Fruit fly (Drosophila melanogaster) whole organism, embryonic: ENCODE measurements around the gene ab.

Experiments used
- Awh ChIP-seq: fragments of 200-800 bp; sonication (Bioruptor generic); IDR thresholded peaks from 2 replicates; pipeline ENCODE4, ENCODE4 v1.3.6; 2022; ENCODE audit warnings: missing biosample characterization, missing genetic modification characterization
- CG10321 ChIP-seq: fragments of 200-800 bp; sonication (Bioruptor generic); IDR thresholded peaks from 2 replicates; pipeline ENCODE4 v1.3.6; 2022; ENCODE audit warnings: missing biosample characterization, missing genetic modification characterization
- CG10431 ChIP-seq: fragments of 200-800 bp; sonication (Bioruptor generic); optimal IDR thresholded peaks from 3 replicates; lab custom pipeline; 2018; ENCODE audit warnings: missing biosample characterization, mild to moderate bottlenecking, missing genetic modification characterization
- CG11247 ChIP-seq: fragments of 200-800 bp; sonication (Bioruptor generic); IDR thresholded peaks from 2 replicates; pipeline ENCODE4 v1.3.6; 2022; ENCODE audit warnings: missing biosample characterization, missing genetic modification characterization
- CG12391 ChIP-seq: fragments of 200-800 bp; sonication (Bioruptor generic); optimal IDR thresholded peaks from 3 replicates; lab custom pipeline; 2018; ENCODE audit warnings: missing biosample characterization, mild to moderate bottlenecking, missing genetic modification characterization, moderate library complexity
- CG13296 ChIP-seq: fragments of 200-800 bp; sonication (Bioruptor generic); optimal IDR thresholded peaks from 3 replicates; lab custom pipeline; 2018; ENCODE audit warnings: missing biosample characterization, mild to moderate bottlenecking, missing genetic modification characterization
- CG13894 ChIP-seq: fragments of 200-800 bp; sonication (Bioruptor generic); optimal IDR thresholded peaks from 3 replicates; lab custom pipeline; 2018; ENCODE audit warnings: missing biosample characterization, mild to moderate bottlenecking, missing genetic modification characterization, moderate library complexity
- CG15514 ChIP-seq: fragments of 200-800 bp; sonication (Bioruptor generic); optimal IDR thresholded peaks from 3 replicates; lab custom pipeline; 2017; ENCODE audit warnings: missing biosample characterization, missing genetic modification characterization, mild to moderate bottlenecking, moderate library complexity, missing genetic modification reagents
- CG17385 ChIP-seq: fragments of 200-800 bp; sonication (Bioruptor generic); optimal IDR thresholded peaks from 3 replicates; lab custom pipeline; 2018; ENCODE audit warnings: missing biosample characterization, mild to moderate bottlenecking, missing genetic modification characterization
- CG18262 ChIP-seq: fragments of 200-800 bp; optimal IDR thresholded peaks from 3 replicates; lab custom pipeline; 2019; ENCODE audit warnings: missing biosample characterization, mild to moderate bottlenecking, missing genetic modification characterization, moderate library complexity
- CG31365 ChIP-seq: fragments of 200-800 bp; sonication (Bioruptor generic); optimal IDR thresholded peaks from 2 replicates; lab custom pipeline; 2018; ENCODE audit warnings: missing biosample characterization, mild to moderate bottlenecking, missing genetic modification characterization
- CG32532 ChIP-seq: fragments of 200-800 bp; sonication (Bioruptor generic); IDR thresholded peaks from 2 replicates; pipeline ENCODE4 v1.3.6; 2022; ENCODE audit warnings: missing biosample characterization, missing genetic modification characterization
- CG32767 ChIP-seq: fragments of 200-800 bp; sonication (Bioruptor generic); IDR thresholded peaks from 2 replicates; pipeline ENCODE4 v1.3.6; 2022; ENCODE audit warnings: missing biosample characterization, missing genetic modification characterization
- CG3407 ChIP-seq: fragments of 200-800 bp; sonication (Bioruptor generic); optimal IDR thresholded peaks from 2 replicates; lab custom pipeline; 2018; ENCODE audit warnings: missing biosample characterization, mild to moderate bottlenecking, missing genetic modification characterization
- CG4404 ChIP-seq: fragments of 200-800 bp; sonication (Bioruptor generic); IDR thresholded peaks from 2 replicates; pipeline ENCODE4 v1.3.6; 2022; ENCODE audit warnings: missing biosample characterization, missing genetic modification characterization
- CG4820 ChIP-seq: fragments of 200-800 bp; sonication (Bioruptor generic); optimal IDR thresholded peaks from 3 replicates; lab custom pipeline; 2016; ENCODE audit warnings: missing biosample characterization, missing genetic modification characterization
- CG6689 ChIP-seq: fragments of 200-800 bp; sonication (Bioruptor generic); IDR thresholded peaks from 2 replicates; pipeline ENCODE4 v1.3.6; 2022; ENCODE audit warnings: missing biosample characterization, missing genetic modification characterization
- CG6791 ChIP-seq: fragments of 200-800 bp; sonication (Bioruptor generic); IDR thresholded peaks from 3 replicates; pipeline ENCODE4 v1.3.6; 2022; ENCODE audit warnings: missing biosample characterization, missing genetic modification characterization; ENCODE audit not compliant: partially characterized antibody
- CG6813 ChIP-seq: fragments of 200-800 bp; sonication (Bioruptor generic); optimal IDR thresholded peaks from 2 replicates; lab custom pipeline; 2017; ENCODE audit warnings: missing biosample characterization, missing genetic modification characterization, mild to moderate bottlenecking, moderate library complexity, missing genetic modification reagents
- CG8290 ChIP-seq, 3 experiments: fragments of 200-800 bp; sonication (Bioruptor generic); optimal IDR thresholded peaks; 2 replicates each; lab custom pipeline; 2016 to 2019; ENCODE audit warnings: missing biosample characterization in 3 of 3, missing genetic modification characterization in 3 of 3, mild to moderate bottlenecking in 2 of 3, moderate library complexity in 1 of 3
- CHES-1-like ChIP-seq: fragments of 200-800 bp; sonication (Bioruptor generic); optimal IDR thresholded peaks from 2 replicates; lab custom pipeline; 2016; ENCODE audit warnings: missing biosample characterization, missing genetic modification characterization
- Dip3 ChIP-seq: fragments of 200-800 bp; sonication (Bioruptor generic); optimal IDR thresholded peaks from 3 replicates; lab custom pipeline; 2016; ENCODE audit warnings: missing biosample characterization, missing genetic modification characterization
- Doc3 ChIP-seq: fragments of 200-800 bp; sonication (Bioruptor generic); IDR thresholded peaks from 3 replicates; pipeline ENCODE4 v1.3.6; 2022; ENCODE audit warnings: missing biosample characterization, missing genetic modification characterization; ENCODE audit not compliant: partially characterized antibody
- Eip74EF ChIP-seq, 2 experiments: fragments of 200-800 bp in 1 of 2; fragments of >200 bp in 1 of 2; sonication (Bioruptor generic) in 1 of 2; optimal IDR thresholded peaks; 2 replicates each; lab custom pipeline; 2017 to 2019; ENCODE audit warnings: missing biosample characterization in 2 of 2, missing genetic modification characterization in 2 of 2, mild to moderate bottlenecking in 1 of 2, moderate library complexity in 1 of 2
- HLH4C ChIP-seq: fragments of 200-800 bp; sonication (Bioruptor generic); IDR thresholded peaks from 3 replicates; pipeline ENCODE4 v1.3.6; 2022; ENCODE audit warnings: missing biosample characterization, missing genetic modification characterization; ENCODE audit not compliant: partially characterized antibody
- Hmx ChIP-seq: fragments of 200-800 bp; sonication (Bioruptor generic); optimal IDR thresholded peaks from 2 replicates; lab custom pipeline; 2016; ENCODE audit warnings: missing biosample characterization, missing genetic modification characterization
- Meics ChIP-seq: fragments of 200-800 bp; sonication (Bioruptor generic); optimal IDR thresholded peaks from 2 replicates; lab custom pipeline; 2017; ENCODE audit warnings: missing biosample characterization, mild to moderate bottlenecking, missing genetic modification characterization
- NC2α ChIP-seq: fragments of 200-800 bp; sonication (Bioruptor generic); optimal IDR thresholded peaks from 2 replicates; lab custom pipeline; 2016; ENCODE audit warnings: missing biosample characterization, missing genetic modification characterization
- Pdp1 ChIP-seq, 2 experiments: fragments of 200-800 bp; sonication (Bioruptor generic); optimal IDR thresholded peaks; 3 replicates each; lab custom pipeline; 2016; ENCODE audit warnings: missing biosample characterization in 2 of 2, missing genetic modification characterization in 2 of 2, mild to moderate bottlenecking in 1 of 2, moderate library complexity in 1 of 2
- Sry-β ChIP-seq: fragments of 200-800 bp; sonication (Bioruptor generic); optimal IDR thresholded peaks from 2 replicates; lab custom pipeline; 2018; ENCODE audit warnings: missing biosample characterization, mild to moderate bottlenecking, missing genetic modification characterization, moderate library complexity
- aop ChIP-seq: fragments of 200-800 bp; sonication (Bioruptor generic); IDR thresholded peaks from 2 replicates; pipeline ENCODE4 v1.3.6; 2022; ENCODE audit warnings: missing biosample characterization, missing genetic modification characterization
- cato ChIP-seq: fragments of 200-800 bp; sonication (Bioruptor generic); optimal IDR thresholded peaks from 2 replicates; lab custom pipeline; 2016; ENCODE audit warnings: missing biosample characterization, missing genetic modification characterization, borderline replicate concordance
- chinmo ChIP-seq: fragments of 200-800 bp; sonication (Bioruptor generic); IDR thresholded peaks from 4 replicates; pipeline ENCODE4 v1.3.6; 2022; ENCODE audit warnings: missing biosample characterization, missing genetic modification characterization; ENCODE audit not compliant: partially characterized antibody
- gfzf ChIP-seq: fragments of 200-800 bp; sonication (Bioruptor generic); optimal IDR thresholded peaks from 2 replicates; lab custom pipeline; 2016; ENCODE audit warnings: missing biosample characterization, mild to moderate bottlenecking, missing genetic modification characterization, moderate library complexity
- grn ChIP-seq: fragments of 200-800 bp; sonication (Bioruptor generic); optimal IDR thresholded peaks from 3 replicates; lab custom pipeline; 2017; ENCODE audit warnings: missing biosample characterization, missing genetic modification characterization
- klu ChIP-seq: fragments of 200-800 bp; sonication (Bioruptor generic); IDR thresholded peaks from 2 replicates; pipeline ENCODE4 v1.3.6; 2022; ENCODE audit warnings: missing biosample characterization, missing genetic modification characterization
- nerfin-2 ChIP-seq: fragments of 200-800 bp; sonication (Bioruptor generic); IDR thresholded peaks from 2 replicates; pipeline ENCODE4 v1.3.6; 2022; ENCODE audit warnings: missing biosample characterization, missing genetic modification characterization; ENCODE audit not compliant: partially characterized antibody
- pb ChIP-seq: fragments of 200-800 bp; sonication (Bioruptor generic); optimal IDR thresholded peaks from 3 replicates; lab custom pipeline; 2016; ENCODE audit warnings: missing biosample characterization, missing genetic modification characterization
- scrt ChIP-seq: fragments of 200-800 bp; sonication (Bioruptor generic); optimal IDR thresholded peaks from 2 replicates; lab custom pipeline; 2018; ENCODE audit warnings: missing biosample characterization, mild to moderate bottlenecking, missing genetic modification characterization, moderate library complexity
- sd ChIP-seq: fragments of 200-800 bp; sonication (Bioruptor generic); optimal IDR thresholded peaks from 3 replicates; lab custom pipeline; 2018; ENCODE audit warnings: missing biosample characterization, mild to moderate bottlenecking, missing genetic modification characterization, moderate library complexity
- sens ChIP-seq: fragments of 200-800 bp; sonication (Bioruptor generic); peaks from one replicate; lab custom pipeline; 2016; ENCODE audit warnings: missing biosample characterization, missing genetic modification characterization
- sr ChIP-seq: fragments of 200-800 bp; sonication (Bioruptor generic); IDR thresholded peaks from 3 replicates; pipeline ENCODE4 v1.3.6; 2022; ENCODE audit warnings: missing biosample characterization, missing genetic modification characterization
- ssp ChIP-seq: fragments of 200-800 bp; sonication (Bioruptor generic); IDR thresholded peaks from 2 replicates; pipeline ENCODE4 v1.3.6; 2022; ENCODE audit warnings: missing biosample characterization, missing genetic modification characterization
- sug ChIP-seq: fragments of 200-800 bp; optimal IDR thresholded peaks from 2 replicates; lab custom pipeline; 2019; ENCODE audit warnings: missing biosample characterization, mild to moderate bottlenecking, missing genetic modification characterization, moderate library complexity
- unc-4 ChIP-seq: fragments of 200-800 bp; sonication (Bioruptor generic); IDR thresholded peaks from 2 replicates; pipeline ENCODE4 v1.3.6; 2022; ENCODE audit warnings: missing biosample characterization, missing genetic modification characterization; ENCODE audit not compliant: partially characterized antibody
- wor ChIP-seq: fragments of 200-800 bp; sonication (Bioruptor generic); IDR thresholded peaks from 2 replicates; pipeline ENCODE4 v1.3.6; 2022; ENCODE audit warnings: missing biosample characterization, missing genetic modification characterization

ab gene

DNA sequence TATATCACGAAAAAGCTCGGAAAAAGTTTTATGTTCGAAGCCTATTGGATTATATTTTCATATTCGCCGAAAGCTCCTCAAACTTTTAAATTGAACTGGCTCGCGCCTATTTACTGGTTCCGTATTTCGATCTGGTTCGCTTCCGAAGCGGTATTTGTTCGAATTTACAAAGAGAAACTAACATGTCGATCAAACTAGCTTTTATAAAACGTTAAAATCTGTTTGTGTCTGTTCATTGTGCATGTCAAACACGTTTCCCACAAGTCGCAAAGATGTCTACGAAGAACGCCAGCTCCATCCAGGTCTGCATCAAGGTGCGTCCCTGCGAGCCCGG lies 59.1 kb downstream of the ab start, which contains the start of gene cana (continued):
- TF ChIP-seq CG15514 (GFP tag; lab: Kevin White, UChicago) = peak; percentile 100
- TF ChIP-seq, all 482 proteins: peak for 8

DNA sequence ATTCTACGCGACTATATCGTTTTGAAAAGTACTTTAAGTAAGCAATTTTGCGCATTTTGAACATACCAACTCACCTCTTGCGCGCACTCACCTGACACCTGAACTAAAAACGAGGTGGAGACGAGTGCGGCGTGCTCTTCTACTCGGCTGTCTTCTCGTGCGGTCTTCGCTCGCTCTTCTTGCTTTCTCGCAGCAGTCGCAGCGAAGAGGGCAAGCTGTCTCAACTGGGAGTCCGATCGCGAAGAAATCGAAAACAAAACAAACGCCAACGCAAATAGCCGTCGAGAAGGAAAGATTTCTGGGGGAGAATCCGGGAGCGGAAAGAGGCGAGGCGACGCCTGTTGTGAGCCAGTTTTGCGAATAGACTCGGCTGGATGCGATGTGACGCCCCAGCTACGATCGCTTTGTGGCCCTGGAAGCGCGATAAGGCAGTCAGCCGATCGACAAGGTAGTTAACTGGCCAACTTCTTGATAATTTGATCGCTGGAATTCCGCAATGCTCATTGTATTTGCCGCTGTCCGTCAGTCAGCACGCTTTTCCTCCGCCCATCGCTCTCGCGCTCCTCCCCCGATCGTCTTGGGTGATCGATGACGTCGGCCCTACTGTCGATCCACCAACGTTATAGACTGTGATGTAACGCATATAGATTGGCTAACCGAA lies 61.3 kb downstream of the ab start:
- TF ChIP-seq CG32532 (GFP tag; lab: Robert Waterston, UW) (peak; percentile 57; the same call in 1 of the 2 replicates), unc-4 (GFP tag; lab: Robert Waterston, UW) (0 out of 2 replicates have a peak, but pooled peaks have one; percentile 36), Pdp1 (GFP tag; optimal IDR thresholded peaks at IDR 0.05; lab: Kevin White, UChicago) (peak in 1 of 2 experiments; percentile 94), CG4820 (GFP tag; lab: Kevin White, UChicago) (no peak), sens (peak; percentile 43), CHES-1-like (GFP tag; lab: Kevin White, UChicago) (peak; percentile 29), NC2α (GFP tag; lab: Kevin White, UChicago) (no peak), grn (GFP tag; lab: Kevin White, UChicago) (peak; percentile 91), scrt (GFP tag; lab: Kevin White, UChicago) (no peak), CG12391 (tag; lab: Kevin White, UChicago) (no peak), CG11247 (no peak), ssp (GFP tag; lab: Robert Waterston, UW) (no peak), HLH4C (GFP tag; lab: Robert Waterston, UW) (peak; percentile 14; the same call in 1 of the 3 replicates), CG13296 (GFP tag; lab: Kevin White, UChicago) (peak; percentile 26), Hmx (GFP tag; lab: Kevin White, UChicago) (no peak), chinmo (peak; percentile 86), CG6813 (GFP tag; lab: Kevin White, UChicago) (peak; percentile 17), Meics (GFP tag; lab: Kevin White, UChicago) (peak; percentile 34), Doc3 (0 out of 3 replicates have a peak, but pooled peaks have one; percentile 22), CG32767 (GFP tag; lab: Robert Waterston, UW) (no peak), wor (GFP tag; lab: Robert Waterston, UW) (no peak), Dip3 (GFP tag; lab: Kevin White, UChicago) (no peak), nerfin-2 (no peak), klu (no peak), CG10431 (GFP tag; lab: Kevin White, UChicago) (peak; percentile 6), CG6689 (GFP tag; lab: Robert Waterston, UW) (peak; percentile 77), Eip74EF (GFP tag; optimal IDR thresholded peaks at IDR 0.05; lab: Kevin White, UChicago) (peak in 1 of 2 experiments; percentile 52), sug (peak; percentile 81), sr (GFP tag; lab: Robert Waterston, UW) (peak; percentile 99), Awh (GFP tag; lab: Robert Waterston, UW) (peak; percentile 53; the same call in 1 of the 2 replicates), CG4404 (GFP tag; lab: Robert Waterston, UW) (no peak), Sry-β (GFP tag; lab: Kevin White, UChicago) (no peak), pb (GFP tag; lab: Kevin White, UChicago) (peak; percentile 18), CG17385 (peak; percentile 11), CG8290 (GFP tag; optimal IDR thresholded peaks at IDR 0.05; lab: Kevin White, UChicago) (no peak), CG8290 (tag; optimal IDR thresholded peaks at IDR 0.05; lab: Kevin White, UChicago) (peak in 1 of 2 experiments; percentile 49), cato (no peak), CG13894 (tag; lab: Kevin White, UChicago) (peak; percentile 64), CG10321 (GFP tag; lab: Robert Waterston, UW) (no peak), CG3407 (GFP tag; lab: Kevin White, UChicago) (no peak), gfzf (no peak), sd (tag; lab: Kevin White, UChicago) (peak; percentile 100), CG31365 (no peak), aop (GFP tag; lab: Robert Waterston, UW) (peak; percentile 3; the same call in 1 of the 2 replicates), CG6791 (GFP tag; lab: Robert Waterston, UW) (no peak), CG18262 (tag; lab: Kevin White, UChicago) (no peak)
